Worm (Caenorhabditis elegans): Measurements from ENCODE around the gene F38A1.11.

ce11 chrIV:1216290-1216689 is 30.9 kb upstream of the F38A1.11 start, which contains the start of gene W09G12.9:
- TF ChIP-seq lin-39 (tag; optimal IDR thresholded peaks at IDR 0.05) = no peak
- no peak for TF ChIP-seq skn-1 (tag; optimal IDR thresholded peaks at IDR 0.05)
- no peak for TF ChIP-seq unc-62 (GFP tag; optimal IDR thresholded peaks at IDR 0.05)
- no peak for TF ChIP-seq nfya-1 (tag; optimal IDR thresholded peaks at IDR 0.05; ENCODE audit: insufficient read depth)
- TF ChIP-seq snpc-4 (tag; optimal IDR thresholded peaks at IDR 0.05) = no peak
- no peak for TF ChIP-seq ama-1 (optimal IDR thresholded peaks at IDR 0.05)
- TF ChIP-seq fos-1 (tag; optimal IDR thresholded peaks at IDR 0.05) = no peak
- TF ChIP-seq zag-1 (tag; optimal IDR thresholded peaks at IDR 0.05) = no peak
- no peak for TF ChIP-seq R02D3.7 (tag; optimal IDR thresholded peaks at IDR 0.05)
- no peak for TF ChIP-seq lin-15B (tag; optimal IDR thresholded peaks at IDR 0.05)
- TF ChIP-seq ZK546.5 (tag; optimal IDR thresholded peaks at IDR 0.05) = no peak
- TF ChIP-seq nhr-237 (tag; optimal IDR thresholded peaks at IDR 0.05) = no peak
- no peak for TF ChIP-seq elt-2 (tag; optimal IDR thresholded peaks at IDR 0.05)
- TF ChIP-seq fkh-10 (GFP tag; optimal IDR thresholded peaks at IDR 0.05) = no peak

All from whole organism, L3 larva.